Worm (Caenorhabditis elegans): ENCODE data around the gene str-15.

The str-15 gene

DNA sequence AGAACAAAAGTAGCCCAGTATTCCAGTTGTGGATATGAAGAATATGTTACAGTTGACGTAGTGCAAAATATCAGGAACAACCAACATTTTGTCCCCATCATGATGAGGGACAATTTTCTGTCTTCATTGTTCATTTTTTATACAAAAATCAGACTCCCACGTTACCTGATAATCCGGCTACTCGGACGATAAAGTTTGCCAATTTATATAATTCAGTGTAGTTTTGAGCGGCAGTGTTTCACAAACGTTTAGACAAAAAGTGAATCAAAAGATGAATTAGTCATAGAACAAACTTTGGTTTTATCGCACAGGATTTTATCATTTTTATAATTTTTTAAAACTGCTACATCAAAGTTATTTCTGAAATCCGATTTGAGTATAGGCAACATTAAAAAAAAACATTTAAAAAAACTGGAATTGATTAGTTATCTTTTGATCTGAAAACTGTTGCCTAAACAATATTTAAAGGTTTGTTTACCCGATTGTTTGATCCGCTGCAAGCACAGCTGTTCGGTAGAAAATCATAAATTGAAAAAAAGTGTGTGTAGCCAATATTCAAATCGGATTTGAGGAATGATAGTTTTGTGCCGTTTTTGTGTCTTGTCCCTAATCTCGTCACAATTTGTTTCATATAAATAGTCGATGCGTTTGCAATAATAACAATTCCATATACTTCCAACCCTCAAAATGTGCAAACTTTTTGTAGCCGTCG lies 22.5 kb upstream of the str-15 start, which contains the start of the genes F57E7.4 and spig-6:
TSS of gene F57E7.4 (minus strand) at position 101 of the 712 bp plus-strand sequence.
TSS of gene spig-6 (plus strand) at position 662 of the 712 bp plus-strand sequence.
- TF ChIP-seq lim-6 (tag; optimal IDR thresholded peaks at IDR 0.05): no peak
- no peak for TF ChIP-seq syd-9 (tag; optimal IDR thresholded peaks at IDR 0.05)
- TF ChIP-seq odd-2 (tag; optimal IDR thresholded peaks at IDR 0.05): no peak
- no peak for TF ChIP-seq ceh-24 (tag; optimal IDR thresholded peaks at IDR 0.05)
- no peak for TF ChIP-seq T23F11.4 (GFP tag; optimal IDR thresholded peaks at IDR 0.05)
- no peak for TF ChIP-seq tbx-2 (tag; optimal IDR thresholded peaks at IDR 0.05)
- TF ChIP-seq npax-4 (tag; optimal IDR thresholded peaks at IDR 0.05): no peak

DNA sequence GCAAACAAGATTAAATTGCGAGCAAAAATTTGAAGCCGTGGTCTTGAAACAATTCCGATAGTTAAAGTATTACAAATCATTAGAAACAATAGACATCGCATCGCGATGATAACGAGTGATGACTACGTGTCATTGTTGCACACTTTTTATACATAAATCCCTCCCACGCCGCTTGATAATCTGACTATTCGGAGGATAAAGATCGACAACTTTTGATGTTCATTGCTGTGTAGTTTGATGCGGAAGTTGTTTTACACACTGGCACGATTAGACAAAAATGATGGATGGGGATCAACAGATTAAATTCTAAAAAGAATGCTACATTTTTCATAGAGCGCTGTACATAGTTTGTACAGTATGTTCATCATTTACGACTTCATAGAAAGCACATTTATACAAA lies 20.7 kb upstream of the str-15 start, which contains the start of gene T08G3.11:
TSS of gene T08G3.11 (minus strand) at position 101 of the 400 bp plus-strand sequence.
- no peak for TF ChIP-seq ttx-3 (tag; optimal IDR thresholded peaks at IDR 0.05)

DNA sequence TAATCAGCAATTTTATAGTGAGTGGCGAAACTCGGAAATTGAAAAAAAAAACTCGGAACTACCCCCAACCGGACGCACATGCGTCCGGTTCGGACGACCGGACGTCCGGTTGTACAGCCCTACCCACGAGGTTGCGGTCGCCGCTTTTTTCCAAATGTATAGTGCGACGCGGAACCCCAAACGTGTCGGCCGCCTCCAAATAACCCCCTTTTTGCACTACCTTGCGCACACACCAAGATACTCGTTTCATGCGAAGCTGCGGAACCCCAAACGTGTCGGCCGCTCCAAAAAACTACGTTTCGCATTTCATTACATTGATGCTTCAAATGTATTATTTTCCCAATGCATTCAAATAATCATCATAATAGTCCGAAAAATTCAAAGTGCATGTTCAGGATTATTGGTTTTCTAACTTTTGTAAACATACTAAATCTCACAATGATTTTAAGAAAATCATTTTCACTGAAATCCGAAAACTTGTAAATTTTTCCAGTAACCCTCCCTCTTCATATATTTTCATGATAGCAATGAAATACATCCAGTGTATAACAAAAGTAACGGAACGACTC lies 13.5 kb upstream of the str-15 start, which contains the start of gene srw-35:
TSS of gene srw-35 (plus strand) at position 519 of the 569 bp plus-strand sequence.
- no peak for TF ChIP-seq ceh-30 (tag; optimal IDR thresholded peaks at IDR 0.05)
- TF ChIP-seq unc-3 (GFP tag; conservative IDR thresholded peaks at IDR 0.05): no peak
- no peak for TF ChIP-seq unc-3 (tag; optimal IDR thresholded peaks at IDR 0.05)
- TF ChIP-seq npax-4 (tag; optimal IDR thresholded peaks at IDR 0.05): no peak
- TF ChIP-seq ceh-18 (tag; optimal IDR thresholded peaks at IDR 0.05): no peak
- no peak for TF ChIP-seq fax-1 (tag; optimal IDR thresholded peaks at IDR 0.05)
- TF ChIP-seq ttx-3 (tag; optimal IDR thresholded peaks at IDR 0.05): no peak
- TF ChIP-seq fkh-6 (tag; optimal IDR thresholded peaks at IDR 0.05): no peak
- no peak for TF ChIP-seq sox-2 (GFP tag; IDR thresholded peaks at IDR 0.05)
- TF ChIP-seq che-1 (tag; optimal IDR thresholded peaks at IDR 0.05): no peak
- no peak for TF ChIP-seq lin-11 (tag; optimal IDR thresholded peaks at IDR 0.05)
- no peak for TF ChIP-seq ceh-31 (tag; optimal IDR thresholded peaks at IDR 0.05)
- TF ChIP-seq C38D4.7 (GFP tag; optimal IDR thresholded peaks at IDR 0.05): no peak
- TF ChIP-seq elt-2 (tag; optimal IDR thresholded peaks at IDR 0.05): no peak

DNA sequence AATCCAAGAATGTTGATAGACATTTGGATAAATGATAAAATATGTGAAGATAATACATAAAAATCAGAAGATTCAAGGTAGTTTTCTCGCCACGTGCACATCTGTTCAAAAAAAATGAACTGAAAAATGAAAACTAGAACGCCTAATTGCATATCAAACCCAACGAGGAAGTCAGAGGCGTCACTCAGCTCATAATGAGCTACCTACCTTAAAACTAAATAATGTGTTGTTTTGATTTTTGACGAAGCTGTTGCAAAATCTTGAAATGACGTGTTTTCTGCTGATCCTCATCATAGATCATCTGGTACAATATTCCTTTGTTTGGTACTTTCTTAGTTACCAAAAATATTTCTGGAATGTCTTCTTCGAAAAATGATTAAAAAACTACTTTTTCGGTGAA lies 12.3 kb upstream of the str-15 start, which contains the start of gene srh-138:
TSS of gene srh-138 (minus strand) at position 101 of the 400 bp plus-strand sequence.
- no peak for TF ChIP-seq ceh-9 (tag; optimal IDR thresholded peaks at IDR 0.05)
- TF ChIP-seq ceh-45 (GFP tag; IDR thresholded peaks at IDR 0.05): no peak
- no peak for TF ChIP-seq sox-2 (GFP tag; IDR thresholded peaks at IDR 0.05)
- TF ChIP-seq pha-2 (tag; optimal IDR thresholded peaks at IDR 0.05): no peak
- TF ChIP-seq pax-1 (tag; optimal IDR thresholded peaks at IDR 0.05): no peak
- TF ChIP-seq ceh-30 (tag; optimal IDR thresholded peaks at IDR 0.05): no peak
- TF ChIP-seq zip-5 (tag; optimal IDR thresholded peaks at IDR 0.05): no peak
- TF ChIP-seq che-1 (tag; optimal IDR thresholded peaks at IDR 0.05): no peak
- TF ChIP-seq tbx-7 (tag; optimal IDR thresholded peaks at IDR 0.05): no peak
- no peak for TF ChIP-seq ztf-16 (tag; optimal IDR thresholded peaks at IDR 0.05)
- no peak for TF ChIP-seq ama-1 (optimal IDR thresholded peaks at IDR 0.05)
- no peak for TF ChIP-seq ceh-6 (GFP tag; optimal IDR thresholded peaks at IDR 0.05)
- TF ChIP-seq lim-6 (tag; optimal IDR thresholded peaks at IDR 0.05): no peak
- TF ChIP-seq C38D4.7 (GFP tag; optimal IDR thresholded peaks at IDR 0.05): no peak
- TF ChIP-seq ceh-14 (tag; optimal IDR thresholded peaks at IDR 0.05): no peak
- TF ChIP-seq hlh-8 (tag; optimal IDR thresholded peaks at IDR 0.05): no peak
- no peak for TF ChIP-seq ref-2 (tag; optimal IDR thresholded peaks at IDR 0.05)
- no peak for TF ChIP-seq ttx-3 (tag; optimal IDR thresholded peaks at IDR 0.05)
- no peak for TF ChIP-seq pqm-1 (tag; optimal IDR thresholded peaks at IDR 0.05)
- no peak for TF ChIP-seq elt-2 (tag; optimal IDR thresholded peaks at IDR 0.05)

DNA sequence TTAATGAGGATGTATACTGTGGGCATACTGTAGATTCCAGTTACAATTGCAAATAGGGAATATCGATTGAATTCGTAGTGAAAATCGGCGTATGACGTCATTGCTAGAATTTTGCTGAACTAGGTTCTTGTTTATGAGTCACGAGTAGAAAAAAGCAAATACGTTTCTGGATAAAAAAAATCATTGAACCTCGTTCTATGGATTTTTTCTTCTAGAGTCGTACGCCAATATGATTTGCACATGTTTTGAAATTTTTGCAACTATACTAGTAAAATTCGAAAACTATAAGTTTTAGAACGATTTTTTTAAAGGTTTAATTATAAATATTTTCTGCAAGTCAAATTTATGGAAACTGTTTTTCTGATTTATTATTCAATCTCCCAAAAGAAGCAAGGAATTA lies 9.2 kb upstream of the str-15 start, which contains the start of gene sru-44:
TSS of gene sru-44 (minus strand) at position 101 of the 400 bp plus-strand sequence.
- TF ChIP-seq tbx-2 (tag; optimal IDR thresholded peaks at IDR 0.05) (no peak), hlh-30 (tag; optimal IDR thresholded peaks at IDR 0.05; ENCODE audit: insufficient read depth) (no peak), ceh-22 (tag; optimal IDR thresholded peaks at IDR 0.05) (no peak), syd-9 (tag; optimal IDR thresholded peaks at IDR 0.05) (no peak), ceh-19 (GFP tag; optimal IDR thresholded peaks at IDR 0.05) (no peak), hlh-13 (GFP tag; optimal IDR thresholded peaks at IDR 0.05) (no peak), pqm-1 (tag; optimal IDR thresholded peaks at IDR 0.05) (no peak)
